Fruit fly (Drosophila melanogaster): ENCODE results near the gene Ythdc1.
A peak's percentile ranks its signal among the peaks of the same experiment; 100 is the strongest.

The Ythdc1 gene

DNA sequence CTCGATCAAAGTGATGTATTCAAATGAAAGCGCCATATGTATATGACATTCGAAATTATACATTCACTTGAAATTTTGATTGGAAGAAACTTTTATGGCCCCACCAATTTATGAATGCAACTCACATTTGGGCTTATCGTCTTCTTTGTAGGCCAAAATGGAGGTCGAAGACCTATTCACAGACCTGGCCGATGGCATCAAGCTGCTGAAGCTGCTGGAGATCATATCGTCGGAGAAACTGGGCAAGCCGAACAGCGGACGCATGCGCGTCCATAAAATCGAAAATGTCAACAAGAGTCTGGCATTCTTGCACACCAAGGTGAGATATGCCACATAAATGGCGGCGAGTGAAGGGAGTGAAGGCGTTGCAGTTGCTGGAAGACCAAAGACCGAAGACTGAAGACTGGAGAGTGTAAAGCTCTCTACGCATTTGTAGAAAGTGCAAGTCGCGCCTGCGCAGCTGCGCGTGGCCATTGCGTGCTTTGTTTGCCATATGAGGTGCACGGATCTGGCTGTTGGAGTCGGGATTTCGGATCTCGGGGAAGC, 22.1 kb downstream of the Ythdc1 start:
- peak; percentile 27 for TF ChIP-seq EcR (GFP tag; optimal IDR thresholded peaks at IDR 0.05)
- no peak for TF ChIP-seq CG32121 (GFP tag; IDR thresholded peaks at IDR 0.05)

DNA sequence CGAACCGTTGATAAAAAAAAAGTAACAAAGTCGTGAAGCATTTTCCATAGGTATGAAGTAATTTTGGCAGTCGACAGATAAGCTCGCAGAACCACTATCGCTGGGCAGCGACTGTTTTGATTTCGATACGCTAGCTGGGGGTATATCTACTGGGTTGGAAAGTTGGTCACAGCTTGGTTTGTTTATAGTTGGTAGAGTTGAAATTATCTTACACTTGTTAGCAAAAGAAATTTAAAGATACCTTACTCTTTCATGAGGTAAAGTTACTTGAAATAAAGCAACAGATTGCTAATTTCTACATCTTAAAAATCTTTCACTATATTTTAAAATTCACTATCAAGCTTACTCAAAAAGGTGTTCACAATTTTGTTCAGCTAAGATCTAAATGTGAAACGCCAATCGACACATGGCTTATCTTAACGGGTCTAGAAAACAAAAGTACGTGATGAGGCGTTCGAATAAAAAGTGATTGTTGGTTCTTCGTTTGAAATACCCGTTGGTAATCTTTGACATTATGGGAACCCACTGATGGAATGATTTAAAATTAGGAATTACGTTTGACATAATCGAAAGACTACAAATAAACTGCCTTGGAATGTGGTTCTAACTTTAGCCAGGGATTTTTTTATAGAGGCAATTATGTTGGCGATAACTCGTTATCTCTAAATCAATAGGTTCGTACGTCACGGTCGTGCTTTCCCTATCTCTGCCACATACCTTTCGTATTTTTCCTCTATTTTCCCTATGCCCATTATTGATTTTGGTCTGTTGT, 23.2 kb downstream of the Ythdc1 start:
- TF ChIP-seq CG15710 (tag; optimal IDR thresholded peaks at IDR 0.05) (no peak), CG4496 (GFP tag; IDR thresholded peaks at IDR 0.05) (no peak), CG9948 (tag; optimal IDR thresholded peaks at IDR 0.05) (no peak), fd96Ca (GFP tag; IDR thresholded peaks at IDR 0.05) (no peak), gl (tag; optimal IDR thresholded peaks at IDR 0.05) (no peak)

DNA sequence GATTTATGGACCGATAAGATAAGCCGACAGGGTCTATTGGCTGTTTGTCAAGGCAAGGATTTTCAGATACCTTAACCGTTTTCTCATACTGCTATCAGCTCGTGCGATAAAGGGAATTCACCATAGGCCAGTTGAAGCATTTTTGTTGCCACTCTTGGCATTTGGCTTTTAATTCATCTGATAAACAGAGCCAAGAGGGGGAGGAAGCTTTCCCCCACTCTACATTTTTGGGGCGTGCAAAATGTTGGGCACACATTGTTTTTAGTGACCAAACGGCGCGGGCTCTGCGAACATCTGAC, 24.2 kb downstream of the Ythdc1 start:
- TF ChIP-seq Pif1A (GFP tag; optimal IDR thresholded peaks at IDR 0.05) (no peak), EcR (GFP tag; optimal IDR thresholded peaks at IDR 0.05) (no peak)

- TF ChIP-seq CG10348 (GFP tag; IDR thresholded peaks at IDR 0.05) (no peak), Ets98B (GFP tag; IDR thresholded peaks at IDR 0.05) (no peak), CG4496 (GFP tag; IDR thresholded peaks at IDR 0.05) (0 out of 3 replicates have a peak, but pooled peaks have one; percentile 26), EcR (GFP tag; optimal IDR thresholded peaks at IDR 0.05) (peak; percentile 53), gl (tag; optimal IDR thresholded peaks at IDR 0.05) (no peak)
Measured at dm6 chr3L:3348956-3349824, 24.8 kb downstream of the Ythdc1 start.

DNA sequence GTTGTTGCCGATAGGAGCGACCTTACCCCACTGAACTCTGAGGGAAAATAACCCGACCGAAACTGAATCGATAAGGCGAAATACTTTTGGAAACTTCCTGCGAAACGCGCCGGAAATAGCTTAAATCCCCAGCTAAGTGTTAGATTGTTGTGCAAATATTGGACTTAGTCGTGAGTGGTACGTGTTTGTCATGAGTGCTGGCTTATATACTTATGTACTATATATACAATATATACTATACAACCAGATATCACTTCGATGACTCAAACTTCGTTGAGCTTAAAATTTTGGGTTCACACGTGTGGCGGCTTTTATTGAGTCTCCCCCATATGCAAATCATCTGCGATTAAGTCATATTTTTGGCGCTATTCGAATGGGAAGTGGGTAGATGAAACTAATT, 27.7 kb downstream of the Ythdc1 start:
- TF ChIP-seq EcR (GFP tag; optimal IDR thresholded peaks at IDR 0.05) (no peak), CG34367 (tag; optimal IDR thresholded peaks at IDR 0.05) (no peak), CG8159 (tag; optimal IDR thresholded peaks at IDR 0.05) (no peak), Snoo (tag; optimal IDR thresholded peaks at IDR 0.05) (no peak), CG4496 (GFP tag; IDR thresholded peaks at IDR 0.05) (no peak), CG8301 (tag; optimal IDR thresholded peaks at IDR 0.05) (no peak), CG17806 (tag; optimal IDR thresholded peaks at IDR 0.05) (no peak), gl (tag; optimal IDR thresholded peaks at IDR 0.05) (no peak), CG10348 (GFP tag; IDR thresholded peaks at IDR 0.05) (no peak), CG13204 (GFP tag; optimal IDR thresholded peaks at IDR 0.05) (no peak), CG14655 (GFP tag; optimal IDR thresholded peaks at IDR 0.05) (no peak)

DNA sequence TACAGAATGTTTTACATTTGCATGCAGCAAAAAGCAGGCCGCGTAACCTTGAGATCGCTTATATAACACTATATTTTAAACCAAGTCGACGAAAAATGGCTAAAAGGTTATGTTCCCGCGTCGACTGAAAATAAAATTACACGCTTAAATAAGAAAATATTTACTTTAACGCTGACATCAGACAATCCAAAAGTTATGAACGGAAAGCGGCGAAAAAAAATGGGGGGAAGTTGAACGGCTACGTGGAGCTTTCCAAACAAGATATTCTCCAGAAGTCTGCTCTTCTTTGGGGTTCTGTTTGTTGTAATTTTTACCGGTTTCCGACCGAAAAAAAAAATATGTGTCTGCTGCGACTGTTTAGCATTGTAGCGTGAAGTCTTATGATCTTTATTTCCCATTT, 29.4 kb downstream of the Ythdc1 start:
- TF ChIP-seq CG13204 (GFP tag; optimal IDR thresholded peaks at IDR 0.05) (no peak), fd96Ca (GFP tag; IDR thresholded peaks at IDR 0.05) (no peak), CG4496 (GFP tag; IDR thresholded peaks at IDR 0.05) (no peak), CG34367 (tag; optimal IDR thresholded peaks at IDR 0.05) (no peak), EcR (GFP tag; optimal IDR thresholded peaks at IDR 0.05) (no peak), Snoo (tag; optimal IDR thresholded peaks at IDR 0.05) (no peak), CG10348 (GFP tag; IDR thresholded peaks at IDR 0.05) (no peak), rn (GFP tag; IDR thresholded peaks at IDR 0.05) (no peak), Ets98B (GFP tag; IDR thresholded peaks at IDR 0.05) (no peak), Pif1A (GFP tag; optimal IDR thresholded peaks at IDR 0.05) (no peak), CG8301 (tag; optimal IDR thresholded peaks at IDR 0.05) (no peak), CG8159 (tag; optimal IDR thresholded peaks at IDR 0.05) (no peak), D1 (tag; optimal IDR thresholded peaks at IDR 0.05) (no peak), Pif1B (GFP tag; optimal IDR thresholded peaks at IDR 0.05) (no peak), CG14655 (GFP tag; optimal IDR thresholded peaks at IDR 0.05) (no peak), CG32121 (GFP tag; IDR thresholded peaks at IDR 0.05) (no peak), CG15710 (tag; optimal IDR thresholded peaks at IDR 0.05) (no peak)

dm6 chr3L:3343260-3343659, 30.7 kb downstream of the Ythdc1 start:
- TF ChIP-seq CG4496 (GFP tag; IDR thresholded peaks at IDR 0.05): no peak
- no peak for TF ChIP-seq rn (GFP tag; IDR thresholded peaks at IDR 0.05)
- TF ChIP-seq CG13204 (GFP tag; optimal IDR thresholded peaks at IDR 0.05): no peak
- peak; percentile 44 for TF ChIP-seq CG15710 (tag; optimal IDR thresholded peaks at IDR 0.05)
- no peak for TF ChIP-seq gl (tag; optimal IDR thresholded peaks at IDR 0.05)
- TF ChIP-seq CG17806 (tag; optimal IDR thresholded peaks at IDR 0.05): peak; percentile 40
- no peak for TF ChIP-seq CG34367 (tag; optimal IDR thresholded peaks at IDR 0.05)
- TF ChIP-seq EcR (GFP tag; optimal IDR thresholded peaks at IDR 0.05): no peak
- TF ChIP-seq D1 (tag; optimal IDR thresholded peaks at IDR 0.05): no peak
- TF ChIP-seq CG8301 (tag; optimal IDR thresholded peaks at IDR 0.05): peak; percentile 41
- no peak for TF ChIP-seq Ets98B (GFP tag; IDR thresholded peaks at IDR 0.05)
- peak; percentile 55 for TF ChIP-seq CG8159 (tag; optimal IDR thresholded peaks at IDR 0.05)
- TF ChIP-seq Pif1B (GFP tag; optimal IDR thresholded peaks at IDR 0.05): peak; percentile 35
- TF ChIP-seq fd96Ca (GFP tag; IDR thresholded peaks at IDR 0.05): no peak
- peak; percentile 13 for TF ChIP-seq Pif1A (GFP tag; optimal IDR thresholded peaks at IDR 0.05)
- no peak for TF ChIP-seq CG10348 (GFP tag; IDR thresholded peaks at IDR 0.05)
- TF ChIP-seq CG12605 (GFP tag; IDR thresholded peaks at IDR 0.05): no peak
- peak; percentile 82 for TF ChIP-seq Snoo (tag; optimal IDR thresholded peaks at IDR 0.05)
- peak; percentile 50 for TF ChIP-seq CG14655 (GFP tag; optimal IDR thresholded peaks at IDR 0.05)
- TF ChIP-seq CG32121 (GFP tag; IDR thresholded peaks at IDR 0.05): no peak
- peak; percentile 44 for TF ChIP-seq CG9948 (tag; optimal IDR thresholded peaks at IDR 0.05)

Measured in whole organism, pupa.